Worm (Caenorhabditis elegans): Measurements from ENCODE around the gene ttr-54.

The ttr-54 gene

ce11 chrIV:10116765-10117164 is 38.8 kb upstream of the ttr-54 start:
- TF ChIP-seq elt-3 (tag; optimal IDR thresholded peaks at IDR 0.05): no peak
- TF ChIP-seq ces-1 (GFP tag; optimal IDR thresholded peaks at IDR 0.05): no peak
- TF ChIP-seq flh-1 (GFP tag; optimal IDR thresholded peaks at IDR 0.05): no peak
- TF ChIP-seq drap-1 (GFP tag; optimal IDR thresholded peaks at IDR 0.05): no peak

ce11 chrIV:10122205-10122604 is 33.4 kb upstream of the ttr-54 start, which contains the start of gene irld-21:
TSS of gene irld-21 (minus strand) at chrIV:10122305.
- no peak for TF ChIP-seq ceh-39 (tag; optimal IDR thresholded peaks at IDR 0.05)

- TF ChIP-seq tbx-8 (GFP tag; optimal IDR thresholded peaks at IDR 0.05): no peak
- no peak for TF ChIP-seq flh-1 (GFP tag; optimal IDR thresholded peaks at IDR 0.05)
- no peak for TF ChIP-seq drap-1 (GFP tag; optimal IDR thresholded peaks at IDR 0.05)
- TF ChIP-seq nhr-2 (tag; optimal IDR thresholded peaks at IDR 0.05): no peak
- no peak for TF ChIP-seq unc-39 (tag; optimal IDR thresholded peaks at IDR 0.05)
- no peak for TF ChIP-seq lin-13 (tag; optimal IDR thresholded peaks at IDR 0.05)
- no peak for TF ChIP-seq elt-1 (tag; optimal IDR thresholded peaks at IDR 0.05; ENCODE audit: borderline replicate concordance, insufficient read depth)
- TF ChIP-seq ceh-39 (tag; optimal IDR thresholded peaks at IDR 0.05): no peak
- no peak for TF ChIP-seq mls-2 (tag; optimal IDR thresholded peaks at IDR 0.05)
- no peak for TF ChIP-seq mab-5 (tag; optimal IDR thresholded peaks at IDR 0.05)
- no peak for TF ChIP-seq sptf-1 (tag; optimal IDR thresholded peaks at IDR 0.05)
Observed at ce11 chrIV:10126544-10126943, 29.0 kb upstream of the ttr-54 start, which contains the start of gene ctf-18. TSS of gene ctf-18 (minus strand) at chrIV:10126644.

- TF ChIP-seq ztf-11 (tag; optimal IDR thresholded peaks at IDR 0.05): no peak
- no peak for TF ChIP-seq ces-1 (GFP tag; optimal IDR thresholded peaks at IDR 0.05)
- no peak for TF ChIP-seq unc-39 (tag; optimal IDR thresholded peaks at IDR 0.05)
- TF ChIP-seq unc-120 (tag; optimal IDR thresholded peaks at IDR 0.05; ENCODE audit: poor library complexity, severe bottlenecking): no peak
- TF ChIP-seq hlh-1 (tag; optimal IDR thresholded peaks at IDR 0.05): no peak
- no peak for TF ChIP-seq tbx-8 (GFP tag; optimal IDR thresholded peaks at IDR 0.05)
- TF ChIP-seq mls-2 (tag; optimal IDR thresholded peaks at IDR 0.05): no peak
- TF ChIP-seq sptf-1 (tag; optimal IDR thresholded peaks at IDR 0.05): no peak
- TF ChIP-seq mab-5 (tag; optimal IDR thresholded peaks at IDR 0.05): no peak
- no peak for TF ChIP-seq ceh-39 (tag; optimal IDR thresholded peaks at IDR 0.05)
- TF ChIP-seq sem-2 (GFP tag; optimal IDR thresholded peaks at IDR 0.05): no peak
- no peak for TF ChIP-seq mep-1 (tag; optimal IDR thresholded peaks at IDR 0.05)
- TF ChIP-seq lin-13 (tag; optimal IDR thresholded peaks at IDR 0.05): no peak
- no peak for TF ChIP-seq elt-1 (tag; optimal IDR thresholded peaks at IDR 0.05; ENCODE audit: borderline replicate concordance, insufficient read depth)
- TF ChIP-seq snpc-4 (tag; optimal IDR thresholded peaks at IDR 0.05): no peak
- no peak for TF ChIP-seq elt-3 (tag; optimal IDR thresholded peaks at IDR 0.05)
Observed at ce11 chrIV:10128446-10128845, 27.1 kb upstream of the ttr-54 start.

- TF ChIP-seq nhr-28 (tag; optimal IDR thresholded peaks at IDR 0.05): no peak
- peak; percentile 47 for TF ChIP-seq pha-4 (tag; optimal IDR thresholded peaks at IDR 0.05)
- TF ChIP-seq unc-62 (GFP tag; optimal IDR thresholded peaks at IDR 0.05): no peak
- peak; percentile 23 for TF ChIP-seq M03D4.4 (tag; optimal IDR thresholded peaks at IDR 0.05)
- peak; percentile 57 for TF ChIP-seq lin-13 (tag; optimal IDR thresholded peaks at IDR 0.05)
- peak; percentile 74 for TF ChIP-seq mep-1 (tag; optimal IDR thresholded peaks at IDR 0.05)
- no peak for TF ChIP-seq ztf-11 (tag; optimal IDR thresholded peaks at IDR 0.05)
- peak; percentile 74 for TF ChIP-seq unc-120 (tag; optimal IDR thresholded peaks at IDR 0.05; ENCODE audit: poor library complexity, severe bottlenecking)
- TF ChIP-seq elt-1 (tag; optimal IDR thresholded peaks at IDR 0.05; ENCODE audit: borderline replicate concordance, insufficient read depth): no peak
- TF ChIP-seq lin-32 (GFP tag; optimal IDR thresholded peaks at IDR 0.05): no peak
- TF ChIP-seq lsy-2 (tag; optimal IDR thresholded peaks at IDR 0.05): peak; percentile 73
- no peak for TF ChIP-seq ceh-43 (GFP tag; optimal IDR thresholded peaks at IDR 0.05)
- TF ChIP-seq tbx-8 (GFP tag; optimal IDR thresholded peaks at IDR 0.05): no peak
- no peak for TF ChIP-seq snpc-4 (tag; optimal IDR thresholded peaks at IDR 0.05)
- TF ChIP-seq ceh-39 (tag; optimal IDR thresholded peaks at IDR 0.05): peak; percentile 52
- no peak for TF ChIP-seq sem-2 (GFP tag; optimal IDR thresholded peaks at IDR 0.05)
- peak; percentile 39 for TF ChIP-seq nhr-237 (tag; optimal IDR thresholded peaks at IDR 0.05)
- peak; percentile 6 for TF ChIP-seq hlh-1 (tag; optimal IDR thresholded peaks at IDR 0.05)
Observed at ce11 chrIV:10128906-10129386, 26.6 kb upstream of the ttr-54 start, which contains the start of the genes gtbp-1 and K08F4.3. TSS of gene gtbp-1 (minus strand) at chrIV:10128956. TSS of gene K08F4.3 (plus strand) at chrIV:10129257.

ce11 chrIV:10129957-10130356 is 25.6 kb upstream of the ttr-54 start, which contains the start of gene glt-3:
TSS of gene glt-3 (plus strand) at chrIV:10130257.
- no peak for TF ChIP-seq mls-2 (tag; optimal IDR thresholded peaks at IDR 0.05)
- TF ChIP-seq nhr-12 (tag; optimal IDR thresholded peaks at IDR 0.05): no peak
